Worm (Caenorhabditis elegans): ENCODE measurements around the gene lec-2.

- no peak for TF ChIP-seq lin-1 (GFP tag; IDR thresholded peaks at IDR 0.05)
- no peak for TF ChIP-seq lir-3 (tag; optimal IDR thresholded peaks at IDR 0.05)
- no peak for TF ChIP-seq hif-1 (tag; optimal IDR thresholded peaks at IDR 0.05)
- no peak for TF ChIP-seq spr-1 (tag; optimal IDR thresholded peaks at IDR 0.05)
- TF ChIP-seq F10B5.3 (tag; optimal IDR thresholded peaks at IDR 0.05) = no peak
- TF ChIP-seq lin-15B (tag; optimal IDR thresholded peaks at IDR 0.05) = no peak
- TF ChIP-seq hmg-1.1 (GFP tag; IDR thresholded peaks at IDR 0.05) = no peak
- no peak for TF ChIP-seq F49E8.2 (tag; optimal IDR thresholded peaks at IDR 0.05; ENCODE audit: borderline replicate concordance)
These were observed 35.8 kb downstream of the lec-2 start, which contains the start of gene ZK892.6 for ce11 chrII:9980077-9980631.
